Fruit fly (Drosophila melanogaster): ENCODE results near the gene HLH4C.
A peak's percentile ranks its signal among the peaks of the same experiment; 100 is the strongest.

HLH4C gene

DNA sequence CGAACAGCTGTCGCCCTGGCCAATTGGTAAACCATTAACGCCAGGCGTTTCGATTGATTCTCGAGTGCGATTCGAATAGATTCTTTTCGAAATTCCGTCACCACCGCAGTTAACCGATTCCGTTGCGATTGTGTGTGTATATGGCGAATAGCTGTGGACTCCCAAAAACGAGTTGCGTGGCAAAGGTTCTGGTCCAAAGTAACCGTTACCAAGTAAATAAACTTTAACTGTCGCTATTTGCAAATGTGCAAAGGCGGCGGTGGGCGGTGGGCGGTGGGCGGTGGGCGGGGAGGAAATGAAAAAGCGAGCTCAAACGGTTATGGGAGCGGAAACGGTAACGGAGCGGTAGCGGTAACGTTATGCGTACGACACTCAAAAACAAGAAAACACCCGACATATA is 3.3 kb downstream of the HLH4C start, which contains the start of gene CG3081:
Gene CG3081, minus strand, starts transcription at position 101 of the 400 bp plus-strand sequence.
- TF ChIP-seq fd85E (GFP tag; optimal IDR thresholded peaks at IDR 0.05): no peak
- TF ChIP-seq dac (GFP tag; optimal IDR thresholded peaks at IDR 0.05): no peak
- TF ChIP-seq salr (GFP tag; optimal IDR thresholded peaks at IDR 0.05): no peak
- no peak for TF ChIP-seq pdm3 (GFP tag; optimal IDR thresholded peaks at IDR 0.05)

dm6 chrX:4635856-4636486 is 11.2 kb downstream of the HLH4C start, which contains the start of the genes Alms1a and pon:
Gene Alms1a (minus strand): TSS chrX:4636004.
Gene pon (plus strand): TSS chrX:4636318.
- TF ChIP-seq CG6854 (GFP tag; optimal IDR thresholded peaks at IDR 0.05) (no peak), CG3032 (tag; optimal IDR thresholded peaks at IDR 0.05) (no peak), CG6808 (GFP tag; optimal IDR thresholded peaks at IDR 0.05) (peak; percentile 46), esn (GFP tag; optimal IDR thresholded peaks at IDR 0.05) (peak; percentile 15)

DNA sequence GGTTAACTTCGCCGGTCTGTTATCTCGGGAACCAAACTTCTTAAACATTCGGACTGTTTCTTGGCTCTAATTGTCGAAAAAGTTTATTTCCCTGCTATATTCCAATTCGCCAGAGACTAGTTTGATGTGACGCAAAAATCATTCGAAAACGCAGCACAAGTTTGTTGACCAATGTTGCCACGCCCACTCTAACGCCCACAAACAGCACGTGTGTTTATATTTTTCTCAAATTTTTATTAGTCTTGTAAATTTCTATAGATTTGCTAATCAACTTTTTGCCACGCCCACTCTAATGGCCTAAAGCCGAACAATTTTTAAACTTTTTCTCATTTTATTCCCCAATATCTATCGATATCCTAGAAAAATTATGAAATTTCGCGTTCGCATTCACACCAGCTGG is 16.4 kb downstream of the HLH4C start, which contains the start of gene Alms1b:
Gene Alms1b, minus strand, starts transcription at position 101 of the 400 bp plus-strand sequence.
- TF ChIP-seq Lpt (GFP tag; optimal IDR thresholded peaks at IDR 0.05) (no peak), CG6163 (GFP tag; IDR thresholded peaks at IDR 0.05) (no peak), Blimp-1 (GFP tag; optimal IDR thresholded peaks at IDR 0.05) (no peak), CG6808 (GFP tag; optimal IDR thresholded peaks at IDR 0.05) (no peak), CG4318 (GFP tag; optimal IDR thresholded peaks at IDR 0.05) (no peak)

- TF ChIP-seq Eip78C (GFP tag) (peak; percentile 40), spab (GFP tag; optimal IDR thresholded peaks at IDR 0.05) (no peak)
These were observed 20.1 kb downstream of the HLH4C start for dm6 chrX:4627160-4627559.

dm6 chrX:4618869-4619268 is 28.3 kb downstream of the HLH4C start:
- TF ChIP-seq vri (GFP tag; optimal IDR thresholded peaks at IDR 0.05) (peak; percentile 6), svp (GFP tag) (peak; percentile 38), CG8119 (GFP tag; IDR thresholded peaks at IDR 0.05) (no peak), lz (GFP tag; optimal IDR thresholded peaks at IDR 0.05) (no peak)

- TF ChIP-seq CG6163 (GFP tag; IDR thresholded peaks at IDR 0.05) (peak; percentile 81), eg (GFP tag; IDR thresholded peaks at IDR 0.05) (peak; percentile 64; the same call in 2 of the 3 replicates), Smox (GFP tag; optimal IDR thresholded peaks at IDR 0.05) (peak; percentile 47), Sox102F (GFP tag; optimal IDR thresholded peaks at IDR 0.05) (no peak), Hr4 (GFP tag; optimal IDR thresholded peaks at IDR 0.05) (peak; percentile 66), CG4318 (GFP tag; optimal IDR thresholded peaks at IDR 0.05) (no peak), CG16779 (tag; optimal IDR thresholded peaks at IDR 0.05) (peak; percentile 54), acj6 (GFP tag; optimal IDR thresholded peaks at IDR 0.05) (peak; percentile 26), CG31627 (GFP tag; optimal IDR thresholded peaks at IDR 0.05) (peak; percentile 65), Sox15 (GFP tag; optimal IDR thresholded peaks at IDR 0.05) (no peak), vri (GFP tag; optimal IDR thresholded peaks at IDR 0.05) (no peak), Hr39 (GFP tag; optimal IDR thresholded peaks at IDR 0.05) (peak; percentile 63), esn (GFP tag; optimal IDR thresholded peaks at IDR 0.05) (peak; percentile 64), Ets21C (GFP tag; optimal IDR thresholded peaks at IDR 0.05) (peak; percentile 44), fd85E (GFP tag; optimal IDR thresholded peaks at IDR 0.05) (no peak), Eip93F (GFP tag; optimal IDR thresholded peaks at IDR 0.05) (no peak), CG32006 (GFP tag; optimal IDR thresholded peaks at IDR 0.05) (peak; percentile 49), CG6276 (GFP tag; optimal IDR thresholded peaks at IDR 0.05) (peak; percentile 47), CG15336 (GFP tag; IDR thresholded peaks at IDR 0.05) (peak; percentile 45), CG11902 (GFP tag; optimal IDR thresholded peaks at IDR 0.05) (no peak), CG6854 (GFP tag; optimal IDR thresholded peaks at IDR 0.05) (no peak), pdm3 (GFP tag; optimal IDR thresholded peaks at IDR 0.05) (peak; percentile 37), CG8319 (GFP tag; optimal IDR thresholded peaks at IDR 0.05) (peak; percentile 9), CG3919 (GFP tag; optimal IDR thresholded peaks at IDR 0.05) (no peak), CG1621 (tag; optimal IDR thresholded peaks at IDR 0.05) (no peak), Eip75B (GFP tag; optimal IDR thresholded peaks at IDR 0.05) (peak; percentile 56), CG8119 (GFP tag; IDR thresholded peaks at IDR 0.05) (peak; percentile 53; the same call in 2 of the 3 replicates), Met (GFP tag; optimal IDR thresholded peaks at IDR 0.05) (peak; percentile 61)
These were observed 30.1 kb downstream of the HLH4C start, which contains the start of gene peb for dm6 chrX:4616865-4617669. Gene peb (plus strand): TSS chrX:4617564.

All from whole organism, prepupa.